Worm (Caenorhabditis elegans) whole organism, midembryonic: ENCODE results near the gene spl-3.

ENCODE experiments used
- flt-1 ChIP-seq: fragments of 200-800 bp; sonication (Bioruptor generic); IDR thresholded peaks from 2 replicates; pipeline ENCODE4 v1.3.6; 2022; ENCODE audit warnings: missing genetic modification characterization, missing compliant biosample characterization
- klf-2 ChIP-seq: fragments of 200-800 bp; sonication (Bioruptor generic); conservative IDR thresholded peaks from 2 replicates; pipeline ENCODE4 v1.3.6; 2022; ENCODE audit warnings: missing genetic modification reagents, missing genetic modification characterization, missing compliant biosample characterization
- med-1 ChIP-seq: sonication (generic microtip); optimal IDR thresholded peaks from 2 replicates; lab custom pipeline; 2017; ENCODE audit warnings: missing genetic modification characterization, mild to moderate bottlenecking, missing compliant biosample characterization, antibody characterized with exemption, missing genetic modification reagents; ENCODE audit not compliant: insufficient read depth
- ref-1 ChIP-seq: fragments of 200-800 bp; sonication (Bioruptor generic); conservative IDR thresholded peaks from 2 replicates; pipeline ENCODE4 v1.3.6; 2022; ENCODE audit warnings: missing genetic modification reagents, missing genetic modification characterization, missing compliant biosample characterization

DNA sequence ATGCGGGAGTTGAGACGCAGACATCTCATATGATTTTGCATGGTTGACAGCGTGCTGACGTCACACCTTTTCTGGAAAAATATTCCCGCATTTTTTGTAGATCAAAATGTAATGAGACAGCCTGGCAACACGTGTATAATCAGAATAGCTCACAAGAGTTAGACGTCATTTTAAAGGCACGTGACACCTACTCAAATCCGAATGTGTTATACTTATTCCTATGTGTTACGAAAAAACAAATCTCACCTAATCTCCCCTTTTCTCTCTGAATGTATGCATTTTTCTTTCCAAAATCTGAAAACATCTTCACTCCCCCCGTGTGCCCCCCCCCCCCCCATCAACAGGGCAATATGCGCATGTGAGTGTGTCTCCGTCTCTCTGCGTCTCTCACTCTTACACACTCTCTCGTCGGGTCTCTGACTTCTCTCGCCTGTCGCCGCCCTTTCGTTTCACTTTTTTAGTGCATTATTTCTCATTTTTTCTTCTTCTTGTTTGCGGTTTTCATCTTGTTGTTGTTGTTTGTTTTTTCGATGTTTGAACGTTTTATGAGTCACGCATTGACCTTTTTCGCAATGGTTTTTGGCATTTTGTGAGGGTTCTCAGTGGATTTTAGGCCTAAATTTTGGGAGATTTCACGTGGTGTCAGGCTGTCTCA, 24.4 kb upstream of the spl-3 start:
- no peak for TF ChIP-seq med-1
- no peak for TF ChIP-seq klf-2
- no peak for TF ChIP-seq flt-1 (GFP tag; lab: Robert Waterston, UW)
- TF ChIP-seq ref-1 (GFP tag; lab: Robert Waterston, UW): no peak
